Fruit fly (Drosophila melanogaster): ENCODE results near the gene BI-1.

BI-1 gene

dm6 chr3L:8315141-8315816, 6.5 kb upstream of the BI-1 start, which contains the start of gene Cpsf6 (continued):
- TF ChIP-seq BEAF-32 (GFP tag; optimal IDR thresholded peaks at IDR 0.05) (peak; percentile 54), sima (GFP tag; optimal IDR thresholded peaks at IDR 0.05) (no peak), chif (GFP tag; optimal IDR thresholded peaks at IDR 0.05) (peak in 1 of 2 experiments; percentile 17), CG15601 (tag; optimal IDR thresholded peaks at IDR 0.05) (peak; percentile 69), crp (GFP tag; optimal IDR thresholded peaks at IDR 0.05) (peak in 1 of 2 experiments; percentile 7), CG9876 (GFP tag; optimal IDR thresholded peaks at IDR 0.05) (no peak), Sox100B (GFP tag; optimal IDR thresholded peaks at IDR 0.05) (peak; percentile 35), CG1832 (GFP tag; optimal IDR thresholded peaks at IDR 0.05) (peak; percentile 88), CG6854 (GFP tag; optimal IDR thresholded peaks at IDR 0.05) (no peak), Oli (tag; optimal IDR thresholded peaks at IDR 0.05) (peak; percentile 39), caup (GFP tag; optimal IDR thresholded peaks at IDR 0.05; ENCODE audit: severe bottlenecking) (peak; percentile 16), CG18262 (tag; optimal IDR thresholded peaks at IDR 0.05) (peak; percentile 64), CG3407 (GFP tag; optimal IDR thresholded peaks at IDR 0.05) (no peak), CG10654 (GFP tag; optimal IDR thresholded peaks at IDR 0.05) (peak; percentile 36), eyg (GFP tag; optimal IDR thresholded peaks at IDR 0.05) (no peak), ttk (GFP tag; IDR thresholded peaks at IDR 0.05) (peak; percentile 25; the same call in 1 of the 2 replicates), Elba2 (GFP tag; optimal IDR thresholded peaks at IDR 0.05) (peak; percentile 16), lola (GFP tag; optimal IDR thresholded peaks at IDR 0.05) (peak in 1 of 3 experiments; percentile 62), croc (GFP tag; conservative IDR thresholded peaks at IDR 0.05) (peak; percentile 34; the same call in 1 of the 3 replicates), CG32767 (GFP tag; IDR thresholded peaks at IDR 0.05) (peak; percentile 94), sim (GFP tag; IDR thresholded peaks at IDR 0.05) (no peak), sna (GFP tag; IDR thresholded peaks at IDR 0.05; ENCODE audit: partially characterized antibody) (no peak), sr (GFP tag; IDR thresholded peaks at IDR 0.05) (0 out of 3 replicates have a peak, but pooled peaks have one; percentile 2), luna (GFP tag; optimal IDR thresholded peaks at IDR 0.05) (no peak), ac (GFP tag; optimal IDR thresholded peaks at IDR 0.05) (no peak), ro (GFP tag; IDR thresholded peaks at IDR 0.05) (no peak), CG12155 (GFP tag; optimal IDR thresholded peaks at IDR 0.05) (peak; percentile 44)

dm6 chr3L:8314788-8315140, 6.0 kb upstream of the BI-1 start:
- TF ChIP-seq trh (GFP tag; optimal IDR thresholded peaks at IDR 0.05) (no peak), CG4854 (GFP tag; optimal IDR thresholded peaks at IDR 0.05) (no peak), phol (tag; optimal IDR thresholded peaks at IDR 0.05) (no peak), sd (tag; optimal IDR thresholded peaks at IDR 0.05) (no peak), otp (GFP tag; IDR thresholded peaks at IDR 0.05) (0 out of 3 replicates have a peak, but pooled peaks have one; percentile 22), CG7963 (GFP tag; IDR thresholded peaks at IDR 0.05; ENCODE audit: partially characterized antibody) (no peak), Taf1 (GFP tag; IDR thresholded peaks at IDR 0.05) (peak; percentile 47; the same call in 1 of the 2 replicates), mam (GFP tag; optimal IDR thresholded peaks at IDR 0.05) (no peak), grau (tag; optimal IDR thresholded peaks at IDR 0.05) (peak; percentile 14), CG31365 (tag; optimal IDR thresholded peaks at IDR 0.05) (no peak), lilli (GFP tag; optimal IDR thresholded peaks at IDR 0.05) (peak; percentile 53), sima (GFP tag; optimal IDR thresholded peaks at IDR 0.05) (no peak), CG4282 (GFP tag; optimal IDR thresholded peaks at IDR 0.05) (no peak), mirr (GFP tag; optimal IDR thresholded peaks at IDR 0.05) (no peak), CG1603 (tag; optimal IDR thresholded peaks at IDR 0.05) (no peak), Sry-β (GFP tag; optimal IDR thresholded peaks at IDR 0.05) (no peak), az2 (GFP tag; optimal IDR thresholded peaks at IDR 0.05) (peak; percentile 16), Hsf (GFP tag; optimal IDR thresholded peaks at IDR 0.05) (no peak), Drgx (GFP tag; IDR thresholded peaks at IDR 0.05) (peak; percentile 27; the same call in 1 of the 2 replicates), CG14710 (tag; optimal IDR thresholded peaks at IDR 0.05) (no peak), chn (GFP tag; optimal IDR thresholded peaks at IDR 0.05) (peak; percentile 16), lab (GFP tag; optimal IDR thresholded peaks at IDR 0.05) (peak; percentile 8), HLH54F (GFP tag; optimal IDR thresholded peaks at IDR 0.05) (no peak), Blimp-1 (GFP tag; optimal IDR thresholded peaks at IDR 0.05) (no peak)
